Fruit fly (Drosophila melanogaster) Kc167 (cell line): ENCODE data around the gene nudE.

Experiments
- Myc ChIP-seq: fragments of >200 bp; optimal IDR thresholded peaks from 2 replicates; lab custom pipeline; 2017; ENCODE audit warnings: missing external identifiers
- Sin3A ChIP-seq: fragments of >200 bp; optimal IDR thresholded peaks from 2 replicates; lab custom pipeline; 2018; ENCODE audit warnings: missing external identifiers
- h ChIP-seq: fragments of >200 bp; optimal IDR thresholded peaks from 3 replicates; lab custom pipeline; 2018; ENCODE audit warnings: missing external identifiers
- insv ChIP-seq: fragments of >200 bp; optimal IDR thresholded peaks from 3 replicates; lab custom pipeline; 2018; ENCODE audit warnings: missing external identifiers
- psq ChIP-seq: fragments of >200 bp; optimal IDR thresholded peaks from 2 replicates; lab custom pipeline; 2017; ENCODE audit warnings: missing external identifiers
- ttk ChIP-seq: sonication (Bioruptor generic); optimal IDR thresholded peaks from 2 replicates; lab custom pipeline; 2017; ENCODE audit warnings: missing external identifiers

- TF ChIP-seq Sin3A (lab: Kevin White, UChicago) (no peak), psq (lab: Kevin White, UChicago) (no peak), h (no peak), ttk (lab: Kevin White, UChicago) (no peak), insv (no peak), Myc (lab: Kevin White, UChicago) (no peak)
Observed at dm6 chr3L:9897164-9897783, 1.8 kb upstream of the nudE start.
